Worm (Caenorhabditis elegans) whole organism, late embryonic: Measurements from ENCODE around the gene clec-241.
"Not testable (repeated sequence)": the region's sequence is repeated elsewhere in the genome, so short reads cannot be mapped to it uniquely, and the experiment has no call there.

ENCODE experiments used
- F13H6.1 ChIP-seq: sonication (generic microtip); optimal IDR thresholded peaks from 2 replicates; lab custom pipeline; 2016; ENCODE audit warnings: missing genetic modification characterization, missing compliant biosample characterization
- ama-1 ChIP-seq: fragments of 150-350 bp; optimal IDR thresholded peaks from 2 replicates; lab custom pipeline; 2014
- ceh-19 ChIP-seq: fragments of 200-800 bp; sonication (Bioruptor generic); optimal IDR thresholded peaks from 2 replicates; lab custom pipeline; 2018; ENCODE audit warnings: mild to moderate bottlenecking, missing genetic modification characterization, missing compliant biosample characterization
- ceh-31 ChIP-seq: sonication (generic microtip); optimal IDR thresholded peaks from 2 replicates; lab custom pipeline; 2016; ENCODE audit warnings: missing genetic modification characterization, missing compliant biosample characterization
- ceh-48 ChIP-seq: sonication (generic microtip); optimal IDR thresholded peaks from 2 replicates; lab custom pipeline; 2016; ENCODE audit warnings: missing genetic modification characterization, inconsistent platforms, missing compliant biosample characterization
- dmd-4 ChIP-seq: sonication (generic microtip); optimal IDR thresholded peaks from 2 replicates; lab custom pipeline; 2016; ENCODE audit warnings: borderline replicate concordance, missing genetic modification characterization, missing compliant biosample characterization
- lin-11 ChIP-seq: fragments of 200-800 bp; sonication (Bioruptor generic); optimal IDR thresholded peaks from 2 replicates; lab custom pipeline; 2018; ENCODE audit warnings: mild to moderate bottlenecking, missing genetic modification characterization, missing compliant biosample characterization
- mec-3 ChIP-seq: sonication (generic microtip); optimal IDR thresholded peaks from 2 replicates; lab custom pipeline; 2016; ENCODE audit warnings: borderline replicate concordance, missing genetic modification characterization, missing compliant biosample characterization
- npax-4 ChIP-seq: sonication (generic microtip); optimal IDR thresholded peaks from 2 replicates; lab custom pipeline; 2016; ENCODE audit warnings: missing genetic modification characterization, missing compliant biosample characterization
- pha-2 ChIP-seq: sonication (generic microtip); optimal IDR thresholded peaks from 2 replicates; lab custom pipeline; 2017; ENCODE audit warnings: mild to moderate bottlenecking, missing genetic modification characterization, missing compliant biosample characterization
- pha-4 ChIP-seq: fragments of 150-350 bp; optimal IDR thresholded peaks from 2 replicates; lab custom pipeline; 2018; ENCODE audit warnings: missing biosample characterization, missing genetic modification reagents, missing genetic modification characterization
- tbx-7 ChIP-seq: sonication (generic microtip); optimal IDR thresholded peaks from 2 replicates; lab custom pipeline; 2016; ENCODE audit warnings: missing genotype, missing genetic modification characterization, missing compliant biosample characterization

DNA sequence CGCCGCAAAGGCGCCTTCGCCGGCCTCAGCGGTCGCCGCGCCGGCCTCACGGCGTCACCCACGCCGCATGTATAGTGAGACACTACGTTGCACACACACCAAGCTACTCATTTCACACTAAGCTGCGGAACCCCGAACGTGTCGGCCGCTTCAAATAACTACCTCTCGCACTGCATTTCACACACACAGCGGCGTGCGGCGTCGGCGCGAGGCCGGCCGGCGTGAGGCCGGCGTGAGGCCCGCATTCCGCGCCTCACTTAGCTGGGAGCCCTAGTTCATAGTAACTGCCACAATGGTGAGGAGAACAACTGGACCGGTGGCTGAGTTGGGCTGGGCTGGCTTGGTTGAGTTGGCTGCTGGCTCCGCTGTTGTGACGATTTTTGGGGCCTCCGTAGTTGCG is 9.0 kb upstream of the clec-241 start:
- TF ChIP-seq ceh-48 (tag; lab: Kevin White, UChicago); dmd-4 (tag; lab: Kevin White, UChicago); mec-3 (tag; lab: Kevin White, UChicago); pha-4 (tag; lab: Kevin White, UChicago); ama-1; ceh-19 (GFP tag; lab: Kevin White, UChicago); lin-11 (tag; lab: Kevin White, UChicago); F13H6.1 (tag; lab: Kevin White, UChicago); ceh-31 (tag; lab: Kevin White, UChicago); npax-4 (tag; lab: Kevin White, UChicago); tbx-7 (tag; lab: Kevin White, UChicago); pha-2 (tag; lab: Kevin White, UChicago): not testable (repeated sequence)
